Worm (Caenorhabditis elegans) whole organism, early embryonic: ENCODE measurements around the gene Y47D7A.19.

Experiments used
- B0310.2 ChIP-seq: sonication (generic microtip); optimal IDR thresholded peaks from 2 replicates; lab custom pipeline; 2016; ENCODE audit warnings: mild to moderate bottlenecking, missing genetic modification characterization, missing compliant biosample characterization
- aly-1 ChIP-seq: sonication (generic microtip); optimal IDR thresholded peaks from 2 replicates; lab custom pipeline; 2016; ENCODE audit warnings: missing genetic modification characterization, missing compliant biosample characterization
- ceh-36 ChIP-seq: sonication (generic microtip); optimal IDR thresholded peaks from 2 replicates; lab custom pipeline; 2016; ENCODE audit warnings: missing genetic modification characterization, inconsistent platforms, missing compliant biosample characterization
- flt-1 ChIP-seq: fragments of 200-800 bp; sonication (Bioruptor generic); IDR thresholded peaks from 2 replicates; pipeline ENCODE4 v1.3.6; 2022; ENCODE audit warnings: missing genetic modification characterization, missing compliant biosample characterization
- hnd-1 ChIP-seq: sonication (generic microtip); optimal IDR thresholded peaks from 2 replicates; lab custom pipeline; 2016; ENCODE audit warnings: missing genetic modification characterization, missing compliant biosample characterization

ce11 chrV:4423087-4423486 is 1.1 kb upstream of the Y47D7A.19 start:
- TF ChIP-seq aly-1 (no peak), B0310.2 (no peak), ceh-36 (tag; lab: Kevin White, UChicago) (no peak), flt-1 (GFP tag; lab: Robert Waterston, UW) (no peak), hnd-1 (tag; lab: Kevin White, UChicago) (no peak)
